Worm (Caenorhabditis elegans): ENCODE results near the gene T23F11.4.

ce11 chrIII:4658384-4658844 is 6.8 kb downstream of the T23F11.4 start, which contains the start of gene cdka-1:
- TF ChIP-seq ama-1 (optimal IDR thresholded peaks at IDR 0.05) (no peak), cey-2 (tag; optimal IDR thresholded peaks at IDR 0.05; ENCODE audit: borderline replicate concordance, insufficient read depth) (no peak), fkh-10 (GFP tag; optimal IDR thresholded peaks at IDR 0.05) (no peak), unc-130 (GFP tag; optimal IDR thresholded peaks at IDR 0.05) (no peak), lin-39 (tag; optimal IDR thresholded peaks at IDR 0.05) (no peak), zip-11 (GFP tag; IDR thresholded peaks at IDR 0.05) (no peak), ztf-7 (tag; optimal IDR thresholded peaks at IDR 0.05) (no peak), nhr-6 (tag; optimal IDR thresholded peaks at IDR 0.05) (no peak)
